Worm (Caenorhabditis elegans) whole organism, L4 larva: ENCODE measurements around the gene C29F5.1.

Source experiments
- daf-8 ChIP-seq: fragments of 200-800 bp; sonication (Bioruptor generic); IDR thresholded peaks from 2 replicates; pipeline ENCODE4 v1.3.6; 2022; ENCODE audit warnings: missing genetic modification characterization, missing compliant biosample characterization
- hlh-30 ChIP-seq: sonication (generic microtip); optimal IDR thresholded peaks from 2 replicates; lab custom pipeline; 2017; ENCODE audit warnings: antibody characterized with exemption, mild to moderate bottlenecking, missing genetic modification characterization, missing compliant biosample characterization; ENCODE audit not compliant: insufficient read depth
- jun-1 ChIP-seq: fragments of 150-350 bp; optimal IDR thresholded peaks from 2 replicates; lab custom pipeline; 2014; ENCODE audit warnings: missing biosample characterization, missing genetic modification reagents, missing genetic modification characterization
- lin-15B ChIP-seq: fragments of 150-350 bp; sonication (generic microtip); optimal IDR thresholded peaks from 3 replicates; lab custom pipeline; 2014; ENCODE audit warnings: missing biosample characterization, missing genetic modification characterization
- lsy-2 ChIP-seq, 2 experiments: fragments of 150-350 bp in 1 of 2; sonication (generic microtip) in 1 of 2; optimal IDR thresholded peaks; 2 replicates each; lab custom pipeline; 2014 to 2017; ENCODE audit warnings: missing biosample characterization in 2 of 2, missing genetic modification characterization in 2 of 2
- mdt-29 ChIP-seq: fragments of 200-800 bp; sonication (Bioruptor generic); IDR thresholded peaks from 2 replicates; pipeline ENCODE4 v1.3.6; 2022; ENCODE audit warnings: missing genetic modification reagents, missing genetic modification characterization, missing compliant biosample characterization
- mep-1 ChIP-seq: fragments of 150-350 bp; sonication (generic microtip); optimal IDR thresholded peaks from 3 replicates; lab custom pipeline; 2014; ENCODE audit warnings: missing biosample characterization, missing genetic modification characterization
- nhr-237 ChIP-seq: sonication (generic microtip); optimal IDR thresholded peaks from 2 replicates; lab custom pipeline; 2017; ENCODE audit warnings: missing biosample characterization, missing genetic modification characterization
- zag-1 ChIP-seq: fragments of 150-350 bp; optimal IDR thresholded peaks from 2 replicates; lab custom pipeline; 2014; ENCODE audit warnings: missing biosample characterization, missing genetic modification characterization

DNA sequence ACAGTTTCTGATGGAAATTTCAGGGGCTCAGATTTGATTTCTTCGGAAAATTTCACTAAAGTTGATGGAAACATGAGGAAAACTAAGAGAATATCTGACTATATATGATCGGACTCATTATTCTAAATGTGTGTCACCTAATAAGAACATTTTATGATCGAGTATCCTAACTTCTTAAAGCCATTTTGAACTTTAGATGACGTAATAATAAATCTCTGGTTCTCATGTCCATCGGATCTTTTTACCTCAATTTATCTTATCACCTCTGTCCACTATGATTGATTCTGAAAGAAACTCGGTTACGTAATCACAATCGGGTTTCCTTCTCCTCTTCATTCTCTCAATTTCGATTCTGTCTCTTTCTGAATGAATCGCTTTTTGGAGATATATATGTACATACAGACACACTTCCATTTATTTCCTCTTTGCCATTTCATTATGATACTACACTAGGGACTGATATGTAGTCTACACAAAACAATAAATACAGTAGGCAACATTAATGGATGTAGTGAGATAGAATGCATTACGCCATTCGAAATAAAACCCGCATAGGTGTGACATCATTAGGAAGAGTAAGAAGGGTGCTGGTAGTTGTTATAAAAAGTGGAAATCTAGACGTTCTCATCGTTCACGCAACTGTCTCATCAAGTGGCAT, 46.0 kb upstream of the C29F5.1 start:
- TF ChIP-seq zag-1 (no peak), mdt-29 (GFP tag; lab: Robert Waterston, UW) (no peak), hlh-30 (tag; lab: Kevin White, UChicago) (no peak), jun-1 (tag; lab: Kevin White, UChicago) (no peak), mep-1 (tag; lab: Kevin White, UChicago) (no peak), daf-8 (GFP tag; lab: Robert Waterston, UW) (no peak), lin-15B (no peak), nhr-237 (no peak), lsy-2 (tag; optimal IDR thresholded peaks at IDR 0.05; lab: Kevin White, UChicago) (no peak)
